Fruit fly (Drosophila melanogaster) whole organism: Measurements from ENCODE around the gene CG12279.

Source experiments
- pan ChIP-seq: fragments of >200 bp; optimal IDR thresholded peaks from 2 replicates; lab custom pipeline; 2017
- psq ChIP-seq: fragments of >200 bp; optimal IDR thresholded peaks from 2 replicates; lab custom pipeline; 2017
- usp ChIP-seq: fragments of >200 bp; optimal IDR thresholded peaks from 2 replicates; lab custom pipeline; 2017; ENCODE audit warnings: missing biosample characterization, missing genetic modification characterization, mixed read lengths

DNA sequence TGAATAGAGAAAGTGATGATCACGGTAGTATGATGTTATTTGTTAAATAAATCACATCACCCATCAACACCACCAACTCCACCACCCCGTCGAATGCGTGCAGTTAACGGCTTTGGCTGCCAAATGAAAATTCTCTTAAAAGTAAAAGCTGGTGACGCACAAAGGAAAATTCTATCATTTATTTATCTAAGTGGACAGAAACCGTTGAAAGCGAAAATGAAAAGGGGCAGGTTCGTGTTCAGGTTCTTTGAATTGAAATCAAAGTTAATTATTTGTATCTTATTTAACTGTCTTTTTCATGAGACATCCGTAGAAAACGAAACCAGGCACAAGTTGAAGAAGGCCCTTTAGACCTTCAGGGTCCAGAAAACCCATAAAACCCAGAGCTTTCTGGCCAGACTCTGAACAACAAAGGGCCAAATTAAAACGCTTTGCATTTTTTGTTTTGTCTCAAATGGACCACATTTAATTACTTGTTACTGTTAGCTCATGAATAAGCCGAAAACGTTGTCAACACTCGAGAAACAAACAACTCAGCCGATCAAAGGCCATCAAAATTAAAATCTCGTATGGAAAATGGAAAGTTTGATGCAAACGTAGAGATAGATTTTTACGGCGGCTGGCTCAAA, 38.6 kb upstream of the CG12279 start:
- TF ChIP-seq pan (no peak), psq (lab: Kevin White, UChicago) (no peak), usp (no peak)
